Fruit fly (Drosophila melanogaster) whole organism, embryonic: ENCODE measurements around the gene slf.

Experiments
- Aef1 ChIP-seq: fragments of 200-800 bp; sonication (Bioruptor generic); IDR thresholded peaks from 3 replicates; pipeline ENCODE4 v1.3.6; 2022; ENCODE audit warnings: missing biosample characterization, missing genetic modification characterization
- CG10147 ChIP-seq: fragments of 200-800 bp; sonication (Bioruptor generic); optimal IDR thresholded peaks from 2 replicates; lab custom pipeline; 2019; ENCODE audit warnings: missing biosample characterization, mild to moderate bottlenecking, missing genetic modification characterization, moderate library complexity
- CG10431 ChIP-seq: fragments of 200-800 bp; sonication (Bioruptor generic); optimal IDR thresholded peaks from 3 replicates; lab custom pipeline; 2018; ENCODE audit warnings: missing biosample characterization, mild to moderate bottlenecking, missing genetic modification characterization
- CG10654 ChIP-seq: fragments of 200-800 bp; sonication (Bioruptor generic); optimal IDR thresholded peaks from 2 replicates; lab custom pipeline; 2016; ENCODE audit warnings: missing biosample characterization, missing genetic modification characterization
- CG10959 ChIP-seq: fragments of 200-800 bp; sonication (Bioruptor generic); IDR thresholded peaks from 2 replicates; pipeline ENCODE4 v1.3.6; 2022; ENCODE audit warnings: missing biosample characterization, missing genetic modification characterization
- CG11093 ChIP-seq: fragments of 200-800 bp; sonication (Bioruptor generic); IDR thresholded peaks from 3 replicates; pipeline ENCODE4 v1.3.6; 2022; ENCODE audit warnings: missing biosample characterization, missing genetic modification characterization
- CG14050 ChIP-seq: fragments of 200-800 bp; sonication (Bioruptor generic); IDR thresholded peaks from 3 replicates; pipeline ENCODE4 v1.3.6; 2022; ENCODE audit warnings: missing biosample characterization, missing genetic modification characterization
- CG1529 ChIP-seq: fragments of 200-800 bp; sonication (Bioruptor generic); optimal IDR thresholded peaks from 3 replicates; lab custom pipeline; 2018; ENCODE audit warnings: missing biosample characterization, missing genetic modification characterization
- CG1647 ChIP-seq: fragments of 200-800 bp; sonication (Bioruptor generic); optimal IDR thresholded peaks from 3 replicates; lab custom pipeline; 2016; ENCODE audit warnings: missing biosample characterization, missing genetic modification characterization
- CG16813 ChIP-seq: fragments of 200-800 bp; sonication (Bioruptor generic); IDR thresholded peaks from 3 replicates; pipeline ENCODE4 v1.3.6; 2022; ENCODE audit warnings: missing biosample characterization, missing genetic modification characterization; ENCODE audit not compliant: partially characterized antibody
- CG17361 ChIP-seq: fragments of 200-800 bp; sonication (Bioruptor generic); IDR thresholded peaks from 3 replicates; pipeline ENCODE4 v1.3.6; 2022; ENCODE audit warnings: missing biosample characterization, missing genetic modification characterization
- CG17612 ChIP-seq: fragments of 200-800 bp; sonication (Bioruptor generic); IDR thresholded peaks from 2 replicates; pipeline ENCODE4 v1.3.6; 2022; ENCODE audit warnings: missing biosample characterization, missing genetic modification characterization
- CG2116 ChIP-seq: fragments of 200-800 bp; sonication (Bioruptor generic); optimal IDR thresholded peaks from 3 replicates; lab custom pipeline; 2018; ENCODE audit warnings: missing biosample characterization, mild to moderate bottlenecking, missing genetic modification characterization
- CG30431 ChIP-seq: fragments of 200-800 bp; sonication (Bioruptor generic); optimal IDR thresholded peaks from 2 replicates; lab custom pipeline; 2017; ENCODE audit warnings: missing biosample characterization, missing genetic modification characterization
- CG3065 ChIP-seq: fragments of 200-800 bp; sonication (Bioruptor generic); optimal IDR thresholded peaks from 2 replicates; lab custom pipeline; 2016; ENCODE audit warnings: missing biosample characterization, missing genetic modification characterization
- CG42726 ChIP-seq: fragments of 200-800 bp; sonication (Bioruptor generic); IDR thresholded peaks from 2 replicates; pipeline ENCODE4 v1.3.6; 2022; ENCODE audit warnings: missing biosample characterization, missing genetic modification characterization; ENCODE audit not compliant: partially characterized antibody
- CG6272 ChIP-seq: fragments of 200-800 bp; sonication (Bioruptor generic); IDR thresholded peaks from 2 replicates; pipeline ENCODE4 v1.3.6; 2022; ENCODE audit warnings: missing biosample characterization, missing genetic modification characterization
- CG6791 ChIP-seq: fragments of 200-800 bp; sonication (Bioruptor generic); IDR thresholded peaks from 3 replicates; pipeline ENCODE4 v1.3.6; 2022; ENCODE audit warnings: missing biosample characterization, missing genetic modification characterization; ENCODE audit not compliant: partially characterized antibody
- CG7839 ChIP-seq: fragments of 200-800 bp; sonication (Bioruptor generic); optimal IDR thresholded peaks from 3 replicates; lab custom pipeline; 2018; ENCODE audit warnings: missing biosample characterization, mild to moderate bottlenecking, missing genetic modification characterization, moderate library complexity
- CG8944 ChIP-seq: fragments of 200-800 bp; sonication (Bioruptor generic); optimal IDR thresholded peaks from 3 replicates; lab custom pipeline; 2016; ENCODE audit warnings: missing biosample characterization, missing genetic modification characterization
- CG9215 ChIP-seq: fragments of 200-800 bp; sonication (Bioruptor generic); IDR thresholded peaks from 2 replicates; pipeline ENCODE4 v1.3.6; 2022; ENCODE audit warnings: missing biosample characterization, missing genetic modification characterization
- CG9437 ChIP-seq: fragments of 200-800 bp; sonication (Bioruptor generic); optimal IDR thresholded peaks from 2 replicates; lab custom pipeline; 2018; ENCODE audit warnings: missing biosample characterization, mild to moderate bottlenecking, missing genetic modification characterization
- CG9609 ChIP-seq: fragments of 200-800 bp; sonication (Bioruptor generic); optimal IDR thresholded peaks from 3 replicates; lab custom pipeline; 2016; ENCODE audit warnings: missing biosample characterization, missing genetic modification characterization
- Camta ChIP-seq: fragments of 200-800 bp; sonication (Bioruptor generic); optimal IDR thresholded peaks from 2 replicates; lab custom pipeline; 2016; ENCODE audit warnings: missing biosample characterization, missing genetic modification characterization
- Dad ChIP-seq: fragments of 200-800 bp; sonication (Bioruptor generic); optimal IDR thresholded peaks from 3 replicates; lab custom pipeline; 2016; ENCODE audit warnings: missing biosample characterization, missing genetic modification characterization
- Dfd ChIP-seq, 2 experiments: fragments of >200 bp; optimal IDR thresholded peaks; 2 replicates each; lab custom pipeline; 2017; ENCODE audit warnings: missing biosample characterization in 2 of 2, missing genetic modification characterization in 2 of 2
- Dip2 ChIP-seq: fragments of 200-800 bp; sonication (Bioruptor generic); IDR thresholded peaks from 2 replicates; pipeline ENCODE4 v1.3.6; 2022; ENCODE audit warnings: missing biosample characterization, missing genetic modification characterization
- Fer3 ChIP-seq: fragments of 200-800 bp; sonication (Bioruptor generic); optimal IDR thresholded peaks from 2 replicates; lab custom pipeline; 2018; ENCODE audit warnings: missing biosample characterization, mild to moderate bottlenecking, missing genetic modification characterization, moderate library complexity
- Gsc ChIP-seq: fragments of 200-800 bp; sonication (Bioruptor generic); IDR thresholded peaks from 2 replicates; pipeline ENCODE4 v1.3.6; 2022; ENCODE audit warnings: missing biosample characterization, missing genetic modification characterization
- HLH3B ChIP-seq: fragments of 200-800 bp; sonication (Bioruptor generic); IDR thresholded peaks from 2 replicates; pipeline ENCODE4 v1.3.6; 2022; ENCODE audit warnings: missing biosample characterization, missing genetic modification characterization
- Lhr ChIP-seq: fragments of 200-800 bp; sonication (Bioruptor generic); optimal IDR thresholded peaks from 3 replicates; lab custom pipeline; 2017; ENCODE audit warnings: mild to moderate bottlenecking, missing biosample characterization, missing genetic modification reagents, missing genetic modification characterization
- MTF-1 ChIP-seq: fragments of 200-800 bp; sonication (Bioruptor generic); optimal IDR thresholded peaks from 2 replicates; lab custom pipeline; 2018; ENCODE audit warnings: missing biosample characterization, mild to moderate bottlenecking, missing genetic modification characterization, borderline replicate concordance
- Med ChIP-seq: fragments of 200-800 bp; sonication (Bioruptor generic); peaks from one replicate; lab custom pipeline; 2016; ENCODE audit warnings: missing biosample characterization, missing genetic modification characterization, mild to moderate bottlenecking, inconsistent platforms, moderate library complexity
- Xrp1 ChIP-seq: fragments of 200-800 bp; sonication (Bioruptor generic); IDR thresholded peaks from 2 replicates; pipeline ENCODE4 v1.3.6; 2022; ENCODE audit warnings: missing biosample characterization, missing genetic modification characterization
- bigmax ChIP-seq: fragments of 200-800 bp; sonication (Bioruptor generic); optimal IDR thresholded peaks from 2 replicates; lab custom pipeline; 2018; ENCODE audit warnings: missing biosample characterization, mild to moderate bottlenecking, missing genetic modification characterization
- chif ChIP-seq, 2 experiments: fragments of 200-800 bp; sonication (Bioruptor generic); optimal IDR thresholded peaks; 3 replicates each; lab custom pipeline; 2016; ENCODE audit warnings: missing biosample characterization in 2 of 2, missing genetic modification characterization in 2 of 2
- ci ChIP-seq: fragments of 200-800 bp; sonication (Bioruptor generic); IDR thresholded peaks from 3 replicates; pipeline ENCODE4 v1.3.6; 2022; ENCODE audit warnings: missing biosample characterization, missing genetic modification characterization
- corto ChIP-seq: fragments of 200-800 bp; sonication (Bioruptor generic); optimal IDR thresholded peaks from 2 replicates; lab custom pipeline; 2016; ENCODE audit warnings: missing biosample characterization, mild to moderate bottlenecking, missing genetic modification characterization, moderate library complexity
- crol ChIP-seq: fragments of 200-800 bp; sonication (Bioruptor generic); IDR thresholded peaks from 2 replicates; pipeline ENCODE4 v1.3.6; 2022; ENCODE audit warnings: missing biosample characterization, missing genetic modification characterization
- ewg ChIP-seq: fragments of 200-800 bp; sonication (Bioruptor generic); optimal IDR thresholded peaks from 3 replicates; lab custom pipeline; 2017; ENCODE audit warnings: mild to moderate bottlenecking, missing biosample characterization, missing genetic modification reagents, missing genetic modification characterization
- gcm ChIP-seq: fragments of 200-800 bp; sonication (Bioruptor generic); optimal IDR thresholded peaks from 2 replicates; lab custom pipeline; 2019; ENCODE audit warnings: missing biosample characterization, mild to moderate bottlenecking, missing genetic modification characterization, moderate library complexity
- ken ChIP-seq: fragments of 200-800 bp; sonication (Bioruptor generic); IDR thresholded peaks from 3 replicates; pipeline ENCODE4 v1.3.6; 2022; ENCODE audit warnings: missing biosample characterization, missing genetic modification characterization
- knrl ChIP-seq: fragments of 200-800 bp; sonication (Bioruptor generic); IDR thresholded peaks from 3 replicates; pipeline ENCODE4 v1.3.6; 2022; ENCODE audit warnings: missing biosample characterization, missing genetic modification characterization; ENCODE audit not compliant: partially characterized antibody
- luna ChIP-seq: fragments of 200-800 bp; sonication (Bioruptor generic); optimal IDR thresholded peaks from 2 replicates; lab custom pipeline; 2016; ENCODE audit warnings: missing biosample characterization, missing genetic modification characterization
- pzg ChIP-seq: fragments of 200-800 bp; sonication (Bioruptor generic); optimal IDR thresholded peaks from 3 replicates; lab custom pipeline; 2018; ENCODE audit warnings: missing biosample characterization, mild to moderate bottlenecking, missing genetic modification characterization, moderate library complexity
- sc ChIP-seq, 3 experiments: fragments of >200 bp in 2 of 3; fragments of 200-800 bp in 1 of 3; sonication (Bioruptor generic) in 1 of 3; optimal IDR thresholded peaks; 2 replicates in 2 of 3; 3 replicates in 1 of 3; lab custom pipeline; 2017; ENCODE audit warnings: mild to moderate bottlenecking in 1 of 3, missing biosample characterization in 1 of 3, missing genetic modification characterization in 1 of 3, missing genetic modification reagents in 1 of 3
- shn ChIP-seq: fragments of 200-800 bp; sonication (Bioruptor generic); optimal IDR thresholded peaks from 3 replicates; lab custom pipeline; 2016; ENCODE audit warnings: missing biosample characterization, missing genetic modification characterization
- stwl ChIP-seq: fragments of 200-800 bp; sonication (Bioruptor generic); optimal IDR thresholded peaks from 3 replicates; lab custom pipeline; 2018; ENCODE audit warnings: missing biosample characterization, mild to moderate bottlenecking, missing genetic modification characterization, moderate library complexity
- unc-4 ChIP-seq: fragments of 200-800 bp; sonication (Bioruptor generic); IDR thresholded peaks from 2 replicates; pipeline ENCODE4 v1.3.6; 2022; ENCODE audit warnings: missing biosample characterization, missing genetic modification characterization; ENCODE audit not compliant: partially characterized antibody
- vfl ChIP-seq: fragments of 200-800 bp; sonication (Bioruptor generic); optimal IDR thresholded peaks from 2 replicates; lab custom pipeline; 2016; ENCODE audit warnings: missing biosample characterization, missing genetic modification characterization

slf gene

dm6 chr2L:4810044-4810609 lies 8.4 kb upstream of the slf start (continued):
- peak; percentile 48 for TF ChIP-seq Xrp1 (GFP tag; lab: Robert Waterston, UW)
- peak; percentile 74 for TF ChIP-seq CG42726 (GFP tag; lab: Robert Waterston, UW)
- TF ChIP-seq ewg (GFP tag; lab: Kevin White, UChicago): peak; percentile 30
- TF ChIP-seq CG7839 (tag; lab: Kevin White, UChicago): peak; percentile 53
- peak; percentile 13 for TF ChIP-seq shn (GFP tag; lab: Kevin White, UChicago)
- TF ChIP-seq CG10431 (GFP tag; lab: Kevin White, UChicago): no peak
- no peak for TF ChIP-seq Camta
- TF ChIP-seq knrl (GFP tag; lab: Robert Waterston, UW): peak; percentile 38; the same call in 1 of the 3 replicates
- no peak for TF ChIP-seq CG6272 (GFP tag; lab: Robert Waterston, UW)
- TF ChIP-seq CG10959 (GFP tag; lab: Robert Waterston, UW): no peak
- peak; percentile 13 for TF ChIP-seq CG1647
- TF ChIP-seq vfl (GFP tag; lab: Kevin White, UChicago): peak; percentile 56
- no peak for TF ChIP-seq ken (GFP tag; lab: Robert Waterston, UW)
- peak; percentile 68 for TF ChIP-seq CG6791
- TF ChIP-seq Lhr (GFP tag; lab: Kevin White, UChicago): peak; percentile 100
- peak; percentile 37; the same call in 1 of the 3 replicates for TF ChIP-seq Aef1 (GFP tag; lab: Robert Waterston, UW)
- TF ChIP-seq CG2116 (GFP tag; lab: Kevin White, UChicago): no peak
- TF ChIP-seq chif (GFP tag; optimal IDR thresholded peaks at IDR 0.05; lab: Kevin White, UChicago): no peak
- TF ChIP-seq CG17361 (GFP tag; lab: Robert Waterston, UW): no peak
- no peak for TF ChIP-seq Gsc (GFP tag; lab: Robert Waterston, UW)
- TF ChIP-seq CG14050 (GFP tag; lab: Robert Waterston, UW): no peak
- no peak for TF ChIP-seq Dip2
- TF ChIP-seq luna: no peak
- TF ChIP-seq CG8944 (GFP tag; lab: Kevin White, UChicago): no peak
- no peak for TF ChIP-seq sc (optimal IDR thresholded peaks at IDR 0.05; lab: Kevin White, UChicago)
- TF ChIP-seq sc (GFP tag; optimal IDR thresholded peaks at IDR 0.05; lab: Kevin White, UChicago): no peak
- no peak for TF ChIP-seq CG1529 (GFP tag; lab: Kevin White, UChicago)
- TF ChIP-seq Med (GFP tag; lab: Kevin White, UChicago): peak; percentile 90
- no peak for TF ChIP-seq crol (GFP tag; lab: Robert Waterston, UW)
- 0 out of 2 replicates have a peak, but pooled peaks have one; percentile 52 for TF ChIP-seq unc-4 (GFP tag; lab: Robert Waterston, UW)
- no peak for TF ChIP-seq Dfd (GFP tag; optimal IDR thresholded peaks at IDR 0.05; lab: Kevin White, UChicago)
- TF ChIP-seq pzg (GFP tag; lab: Kevin White, UChicago): peak; percentile 49
- no peak for TF ChIP-seq corto (GFP tag; lab: Kevin White, UChicago)
- peak; percentile 55 for TF ChIP-seq CG10147
- TF ChIP-seq CG17612 (GFP tag; lab: Robert Waterston, UW): no peak
- 0 out of 3 replicates have a peak, but pooled peaks have one; percentile 46 for TF ChIP-seq CG16813 (GFP tag; lab: Robert Waterston, UW)
- peak; percentile 37 for TF ChIP-seq Dad (GFP tag; lab: Kevin White, UChicago)
- TF ChIP-seq gcm (GFP tag; lab: Kevin White, UChicago): peak; percentile 69
- peak; percentile 54 for TF ChIP-seq MTF-1 (GFP tag; lab: Kevin White, UChicago)
- no peak for TF ChIP-seq CG10654
- no peak for TF ChIP-seq CG9609 (GFP tag; lab: Kevin White, UChicago)
- no peak for TF ChIP-seq bigmax (GFP tag; lab: Kevin White, UChicago)
- TF ChIP-seq CG3065 (GFP tag; lab: Kevin White, UChicago): no peak
- peak; percentile 35 for TF ChIP-seq Fer3
- no peak for TF ChIP-seq HLH3B
- TF ChIP-seq ci (GFP tag; lab: Robert Waterston, UW): peak; percentile 54; the same call in 1 of the 3 replicates
- peak; percentile 74 for TF ChIP-seq stwl (tag; lab: Kevin White, UChicago)
- TF ChIP-seq CG9437 (GFP tag; lab: Kevin White, UChicago): no peak
- TF ChIP-seq CG9215 (GFP tag; lab: Robert Waterston, UW): no peak
- TF ChIP-seq CG11093: no peak
- no peak for TF ChIP-seq CG30431 (GFP tag; lab: Kevin White, UChicago)
